Worm (Caenorhabditis elegans): ENCODE data around the gene F41H10.4.

The F41H10.4 gene

ce11 chrIV:5385020-5385419 lies 20.7 kb downstream of the F41H10.4 start, which contains the start of gene F41H10.12:
TSS of gene F41H10.12 (plus strand) at chrIV:5385320.
- TF ChIP-seq ceh-14 (tag; optimal IDR thresholded peaks at IDR 0.05) (no peak), ahr-1 (tag; optimal IDR thresholded peaks at IDR 0.05) (no peak), T23F11.4 (GFP tag; optimal IDR thresholded peaks at IDR 0.05) (no peak)

ce11 chrIV:5388477-5389065 lies 24.2 kb downstream of the F41H10.4 start, which contains the start of gene elo-6:
TSS of gene elo-6 (minus strand) at chrIV:5388559.
- no peak for TF ChIP-seq fkh-10 (GFP tag; optimal IDR thresholded peaks at IDR 0.05)
- TF ChIP-seq tbx-7 (tag; optimal IDR thresholded peaks at IDR 0.05) = no peak
- TF ChIP-seq pax-1 (tag; optimal IDR thresholded peaks at IDR 0.05) = peak; percentile 7

ce11 chrIV:5389951-5390350 lies 25.6 kb downstream of the F41H10.4 start:
- TF ChIP-seq sdc-2 (tag; optimal IDR thresholded peaks at IDR 0.05) (no peak), ahr-1 (tag; optimal IDR thresholded peaks at IDR 0.05) (no peak), ceh-30 (tag; optimal IDR thresholded peaks at IDR 0.05) (no peak), tbx-2 (tag; optimal IDR thresholded peaks at IDR 0.05) (no peak), ceh-24 (tag; optimal IDR thresholded peaks at IDR 0.05) (no peak), ceh-45 (GFP tag; IDR thresholded peaks at IDR 0.05) (no peak), Y22D7AL.16 (tag; optimal IDR thresholded peaks at IDR 0.05) (no peak), pat-9 (tag; optimal IDR thresholded peaks at IDR 0.05) (no peak), C38D4.7 (GFP tag; optimal IDR thresholded peaks at IDR 0.05) (no peak), eyg-1 (tag; optimal IDR thresholded peaks at IDR 0.05) (no peak)

- TF ChIP-seq sox-4 (tag; optimal IDR thresholded peaks at IDR 0.05) (no peak), ceh-48 (tag; optimal IDR thresholded peaks at IDR 0.05) (no peak), ceh-34 (tag; optimal IDR thresholded peaks at IDR 0.05) (no peak), ref-2 (tag; optimal IDR thresholded peaks at IDR 0.05) (no peak), ceh-14 (tag; optimal IDR thresholded peaks at IDR 0.05) (no peak), C08G9.2 (tag; optimal IDR thresholded peaks at IDR 0.05) (no peak), elt-2 (tag; optimal IDR thresholded peaks at IDR 0.05) (no peak), fax-1 (tag; optimal IDR thresholded peaks at IDR 0.05) (no peak), pha-2 (tag; optimal IDR thresholded peaks at IDR 0.05) (no peak), ceh-19 (GFP tag; optimal IDR thresholded peaks at IDR 0.05) (no peak), fkh-6 (tag; optimal IDR thresholded peaks at IDR 0.05) (no peak), ceh-24 (tag; optimal IDR thresholded peaks at IDR 0.05) (no peak), sox-2 (GFP tag; IDR thresholded peaks at IDR 0.05) (no peak), elt-4 (tag; optimal IDR thresholded peaks at IDR 0.05) (no peak), gmeb-2 (tag; optimal IDR thresholded peaks at IDR 0.05) (no peak), F13H6.1 (tag; optimal IDR thresholded peaks at IDR 0.05) (no peak), ceh-30 (tag; optimal IDR thresholded peaks at IDR 0.05) (no peak), pros-1 (tag; optimal IDR thresholded peaks at IDR 0.05) (no peak)
Measured at ce11 chrIV:5391507-5392057, 27.2 kb downstream of the F41H10.4 start, which contains the start of the genes htp-1 and ZK616.5. TSS of gene htp-1 (minus strand) at chrIV:5391557. TSS of gene ZK616.5 (plus strand) at chrIV:5391929.

- no peak for TF ChIP-seq ref-2 (tag; optimal IDR thresholded peaks at IDR 0.05)
- TF ChIP-seq Y22D7AL.16 (tag; optimal IDR thresholded peaks at IDR 0.05) = no peak
- TF ChIP-seq C08G9.2 (tag; optimal IDR thresholded peaks at IDR 0.05) = no peak
- TF ChIP-seq ceh-9 (tag; optimal IDR thresholded peaks at IDR 0.05) = no peak
- TF ChIP-seq che-1 (tag; optimal IDR thresholded peaks at IDR 0.05) = no peak
- TF ChIP-seq hlh-30 (tag; optimal IDR thresholded peaks at IDR 0.05; ENCODE audit: insufficient read depth) = no peak
- TF ChIP-seq unc-55 (GFP tag; optimal IDR thresholded peaks at IDR 0.05) = no peak
- no peak for TF ChIP-seq zip-5 (tag; optimal IDR thresholded peaks at IDR 0.05)
- no peak for TF ChIP-seq C38D4.7 (GFP tag; optimal IDR thresholded peaks at IDR 0.05)
- TF ChIP-seq fkh-6 (tag; optimal IDR thresholded peaks at IDR 0.05) = no peak
- no peak for TF ChIP-seq ceh-31 (tag; optimal IDR thresholded peaks at IDR 0.05)
- TF ChIP-seq ceh-24 (tag; optimal IDR thresholded peaks at IDR 0.05) = no peak
- no peak for TF ChIP-seq unc-86 (tag; optimal IDR thresholded peaks at IDR 0.05)
- TF ChIP-seq npax-4 (tag; optimal IDR thresholded peaks at IDR 0.05) = no peak
- TF ChIP-seq ceh-19 (GFP tag; optimal IDR thresholded peaks at IDR 0.05) = no peak
- no peak for TF ChIP-seq T23F11.4 (GFP tag; optimal IDR thresholded peaks at IDR 0.05)
- TF ChIP-seq syd-9 (tag; optimal IDR thresholded peaks at IDR 0.05) = no peak
- TF ChIP-seq ets-4 (tag; optimal IDR thresholded peaks at IDR 0.05) = no peak
Measured at ce11 chrIV:5393566-5393965, 29.2 kb downstream of the F41H10.4 start.
